Worm (Caenorhabditis elegans): ENCODE measurements around the gene sms-5.

ce11 chrII:460835-461234, 34.4 kb upstream of the sms-5 start, which contains the start of gene W10D9.3:
- TF ChIP-seq zfp-3 (GFP tag; conservative IDR thresholded peaks at IDR 0.05) (no peak), snpc-4 (tag; optimal IDR thresholded peaks at IDR 0.05) (no peak), unc-39 (tag; optimal IDR thresholded peaks at IDR 0.05) (no peak), F37D6.2 (tag; optimal IDR thresholded peaks at IDR 0.05) (no peak), zip-2 (tag; optimal IDR thresholded peaks at IDR 0.05) (no peak), ama-1 (optimal IDR thresholded peaks at IDR 0.05) (no peak), hlh-11 (tag; optimal IDR thresholded peaks at IDR 0.05) (no peak), ztf-11 (tag; optimal IDR thresholded peaks at IDR 0.05) (no peak), mes-2 (tag; optimal IDR thresholded peaks at IDR 0.05; ENCODE audit: poor library complexity, severe bottlenecking) (no peak), nhr-76 (tag; optimal IDR thresholded peaks at IDR 0.05) (no peak), mdt-29 (GFP tag; IDR thresholded peaks at IDR 0.05) (no peak), egl-27 (tag; optimal IDR thresholded peaks at IDR 0.05) (no peak), nhr-237 (tag; optimal IDR thresholded peaks at IDR 0.05) (no peak), mxl-3 (GFP tag; optimal IDR thresholded peaks at IDR 0.05) (no peak)
